Fruit fly (Drosophila melanogaster) whole organism, prepupa: ENCODE results near the gene PGRP-LC.

Experiments used
- CG11762 ChIP-seq: fragments of 200-800 bp; sonication (Bioruptor generic); optimal IDR thresholded peaks from 3 replicates; lab custom pipeline; 2016; ENCODE audit warnings: missing biosample characterization, missing genetic modification characterization; ENCODE audit not compliant: insufficient read depth
- CG32006 ChIP-seq: fragments of 200-800 bp; sonication (Bioruptor generic); optimal IDR thresholded peaks from 3 replicates; lab custom pipeline; 2017; ENCODE audit warnings: missing biosample characterization, mild to moderate bottlenecking, missing genetic modification characterization
- CG6792 ChIP-seq: fragments of 200-800 bp; sonication (Bioruptor generic); optimal IDR thresholded peaks from 3 replicates; lab custom pipeline; 2016; ENCODE audit warnings: missing biosample characterization, missing genetic modification characterization
- Ets21C ChIP-seq: fragments of 200-800 bp; sonication (Bioruptor generic); optimal IDR thresholded peaks from 3 replicates; lab custom pipeline; 2016; ENCODE audit warnings: missing biosample characterization, missing genetic modification characterization
- Sox15 ChIP-seq: fragments of 200-800 bp; sonication (Bioruptor generic); optimal IDR thresholded peaks from 3 replicates; lab custom pipeline; 2016; ENCODE audit warnings: missing biosample characterization, missing genetic modification characterization
- fd59A ChIP-seq: fragments of 200-800 bp; sonication (Bioruptor generic); optimal IDR thresholded peaks from 2 replicates; lab custom pipeline; 2017; ENCODE audit warnings: missing biosample characterization, mild to moderate bottlenecking, missing genetic modification characterization, missing genetic modification reagents
- fd85E ChIP-seq: fragments of 200-800 bp; sonication (Bioruptor generic); optimal IDR thresholded peaks from 3 replicates; lab custom pipeline; 2016; ENCODE audit warnings: missing biosample characterization, missing genetic modification characterization
- ss ChIP-seq, 2 experiments: fragments of 200-800 bp; sonication (Bioruptor generic); optimal IDR thresholded peaks; 2 replicates in 1 of 2; 3 replicates in 1 of 2; lab custom pipeline; 2017 to 2018; ENCODE audit warnings: mild to moderate bottlenecking in 2 of 2, missing biosample characterization in 2 of 2, missing genetic modification characterization in 2 of 2, moderate library complexity in 1 of 2

- TF ChIP-seq ss (GFP tag; optimal IDR thresholded peaks at IDR 0.05; lab: Kevin White, UChicago) (peak in 1 of 2 experiments; percentile 42), fd59A (no peak), CG11762 (GFP tag; lab: Kevin White, UChicago) (no peak), CG32006 (GFP tag; lab: Kevin White, UChicago) (no peak), CG6792 (GFP tag; lab: Kevin White, UChicago) (no peak), fd85E (GFP tag; lab: Kevin White, UChicago) (no peak), Sox15 (GFP tag; lab: Kevin White, UChicago) (no peak), Ets21C (GFP tag; lab: Kevin White, UChicago) (no peak)
Observed at dm6 chr3L:9337942-9338468, 605 bp upstream of the PGRP-LC start.
